Worm (Caenorhabditis elegans): Measurements from ENCODE around the gene ccpp-6.

Gene ccpp-6

DNA sequence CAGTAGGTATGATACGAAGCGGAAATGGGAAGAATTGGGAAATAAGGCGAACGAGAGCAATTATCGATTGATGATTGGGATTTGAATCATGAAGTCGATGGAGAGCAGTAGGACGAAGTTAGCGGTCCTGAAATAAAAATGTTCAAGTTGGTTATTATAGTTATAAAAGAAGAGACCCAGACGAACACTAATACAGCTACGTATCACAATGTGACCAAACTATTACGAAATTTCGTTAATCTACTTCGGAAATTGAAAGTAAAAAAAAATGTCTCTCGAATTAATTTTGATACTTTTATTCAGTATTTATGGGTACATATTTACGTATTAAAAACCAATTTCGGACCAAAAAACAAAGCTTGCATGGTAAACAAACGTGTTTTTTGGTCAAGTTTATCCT is 39.4 kb upstream of the ccpp-6 start:
- no peak for TF ChIP-seq ceh-18 (tag; optimal IDR thresholded peaks at IDR 0.05)
- no peak for TF ChIP-seq lim-6 (tag; optimal IDR thresholded peaks at IDR 0.05)
- TF ChIP-seq mec-3 (tag; optimal IDR thresholded peaks at IDR 0.05; ENCODE audit: borderline replicate concordance) = no peak
- TF ChIP-seq syd-9 (tag; optimal IDR thresholded peaks at IDR 0.05) = no peak
- TF ChIP-seq pat-9 (tag; optimal IDR thresholded peaks at IDR 0.05) = no peak
- no peak for TF ChIP-seq K02D7.2 (tag; optimal IDR thresholded peaks at IDR 0.05)
- TF ChIP-seq dmd-4 (tag; optimal IDR thresholded peaks at IDR 0.05; ENCODE audit: borderline replicate concordance) = no peak
- TF ChIP-seq ceh-9 (tag; optimal IDR thresholded peaks at IDR 0.05) = no peak
- TF ChIP-seq K09A11.1 (tag; optimal IDR thresholded peaks at IDR 0.05; ENCODE audit: insufficient read depth) = no peak
- TF ChIP-seq pqm-1 (tag; optimal IDR thresholded peaks at IDR 0.05) = no peak
- TF ChIP-seq unc-3 (GFP tag; conservative IDR thresholded peaks at IDR 0.05) = no peak
- TF ChIP-seq unc-3 (tag; optimal IDR thresholded peaks at IDR 0.05) = no peak
- TF ChIP-seq elt-2 (tag; optimal IDR thresholded peaks at IDR 0.05) = no peak

DNA sequence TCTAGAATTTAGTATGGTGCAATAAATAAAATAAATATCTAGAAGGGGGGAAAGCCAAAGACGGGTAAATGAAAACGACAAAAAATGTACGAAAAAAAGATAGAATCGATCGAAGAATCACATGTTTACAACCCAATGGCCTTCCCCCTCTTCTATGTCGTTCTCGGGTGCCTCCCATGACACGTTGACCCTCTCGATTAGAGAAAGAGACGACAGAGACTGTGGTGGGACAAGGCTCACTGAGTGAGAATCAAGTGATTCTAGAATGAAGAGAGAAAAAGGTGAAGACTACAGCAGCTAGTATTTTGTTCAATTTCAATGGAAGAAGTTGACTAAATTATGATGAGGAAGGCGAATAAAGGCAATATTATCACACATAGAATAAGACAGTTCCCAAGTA is 38.9 kb upstream of the ccpp-6 start:
- TF ChIP-seq unc-55 (GFP tag; optimal IDR thresholded peaks at IDR 0.05) (peak; percentile 33), nfya-1 (tag; optimal IDR thresholded peaks at IDR 0.05) (peak; percentile 61), ceh-31 (tag; optimal IDR thresholded peaks at IDR 0.05) (peak; percentile 6), madf-2 (tag; optimal IDR thresholded peaks at IDR 0.05) (no peak), elt-2 (tag; optimal IDR thresholded peaks at IDR 0.05) (peak; percentile 74), hlh-30 (tag; optimal IDR thresholded peaks at IDR 0.05; ENCODE audit: insufficient read depth) (peak; percentile 95), tbx-2 (tag; optimal IDR thresholded peaks at IDR 0.05) (peak; percentile 43), ceh-30 (tag; optimal IDR thresholded peaks at IDR 0.05) (no peak)

DNA sequence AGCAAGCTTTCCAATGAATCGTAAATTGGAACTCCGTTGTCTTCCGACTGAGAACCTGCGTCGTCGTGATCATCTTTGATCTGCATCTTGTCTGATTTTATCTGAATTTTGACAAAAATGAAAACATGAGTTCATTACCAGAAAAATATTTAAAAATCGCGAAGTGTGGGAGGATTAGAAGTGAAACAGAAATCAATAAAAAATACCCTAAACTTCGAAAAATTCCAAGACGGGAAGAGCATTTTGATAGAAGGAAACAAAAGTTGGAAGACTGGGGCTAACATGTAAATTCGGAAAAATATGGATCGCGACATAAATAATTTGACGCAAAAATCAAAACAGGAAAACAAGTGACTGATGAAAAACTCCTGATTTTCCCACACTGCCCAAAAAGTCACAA is 38.5 kb upstream of the ccpp-6 start, which contains the start of gene F07F6.8:
Gene F07F6.8, minus strand, starts transcription at position 101 of the 400 bp plus-strand sequence.
- no peak for TF ChIP-seq hlh-6 (tag; optimal IDR thresholded peaks at IDR 0.05)

DNA sequence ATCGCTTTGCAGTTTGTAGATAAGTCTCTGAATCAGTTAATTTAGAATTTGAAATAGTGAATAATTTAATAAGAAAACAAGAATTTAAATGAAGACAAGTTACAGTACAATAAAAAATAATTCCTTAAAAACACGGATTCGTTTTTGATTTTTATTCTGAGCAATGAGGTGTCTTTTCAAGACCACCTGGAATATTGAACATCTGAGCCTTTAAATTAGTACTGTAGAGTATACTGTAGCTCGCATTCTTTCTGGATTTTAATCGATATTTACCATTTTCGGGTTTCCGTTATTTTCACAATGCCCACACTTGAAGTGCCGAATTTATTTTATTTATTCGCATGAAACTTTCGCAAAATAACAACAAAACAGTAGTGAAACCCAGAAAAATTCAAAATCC is 36.7 kb upstream of the ccpp-6 start, which contains the start of gene F07F6.7:
Gene F07F6.7, minus strand, starts transcription at position 27 of the 400 bp plus-strand sequence.
- TF ChIP-seq ceh-2 (tag; optimal IDR thresholded peaks at IDR 0.05) (no peak), T23F11.4 (GFP tag; optimal IDR thresholded peaks at IDR 0.05) (no peak), lin-11 (tag; optimal IDR thresholded peaks at IDR 0.05) (no peak), pax-1 (tag; optimal IDR thresholded peaks at IDR 0.05) (no peak), tbx-7 (tag; optimal IDR thresholded peaks at IDR 0.05) (no peak), sdc-2 (tag; optimal IDR thresholded peaks at IDR 0.05) (no peak)

DNA sequence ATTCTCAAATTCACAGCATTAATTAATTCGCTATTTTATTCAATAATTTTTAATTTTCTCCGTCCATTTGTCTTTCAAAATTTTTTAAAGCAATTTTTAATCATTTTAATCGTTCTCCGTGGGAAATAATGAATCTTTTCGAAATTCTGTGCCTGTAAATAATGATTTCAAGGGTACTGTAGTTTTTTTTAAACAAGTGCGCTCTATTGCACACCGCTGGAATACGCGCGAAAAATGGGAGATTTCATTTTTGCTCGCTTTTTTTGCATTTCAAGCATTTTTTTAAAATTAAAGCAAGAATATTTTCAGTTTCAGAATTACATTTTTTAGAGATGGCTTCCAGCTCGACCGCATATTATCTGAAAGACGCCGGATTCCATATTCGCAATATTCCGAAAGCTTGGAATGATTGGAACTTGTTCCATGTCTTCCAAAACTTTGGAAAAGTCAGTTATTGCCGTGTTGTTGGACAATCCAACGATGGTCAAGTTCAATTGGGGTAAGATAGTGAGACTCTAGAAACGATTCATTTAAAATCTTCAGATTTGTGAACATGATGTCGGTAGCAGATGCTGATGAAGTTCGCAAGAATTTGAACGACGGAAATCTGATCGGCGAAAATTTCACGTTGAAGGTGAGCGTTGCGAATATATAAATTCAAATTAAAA is 34.0 kb upstream of the ccpp-6 start, which contains the start of gene tofu-6:
Gene tofu-6, plus strand, starts transcription at position 302 of the 668 bp plus-strand sequence.
- TF ChIP-seq rnt-1 (tag; optimal IDR thresholded peaks at IDR 0.05) (no peak), K02D7.2 (tag; optimal IDR thresholded peaks at IDR 0.05) (no peak), hlh-15 (tag; optimal IDR thresholded peaks at IDR 0.05) (no peak), Y22D7AL.16 (tag; optimal IDR thresholded peaks at IDR 0.05) (no peak), che-1 (tag; optimal IDR thresholded peaks at IDR 0.05) (no peak), pat-9 (tag; optimal IDR thresholded peaks at IDR 0.05) (no peak), ceh-19 (GFP tag; optimal IDR thresholded peaks at IDR 0.05) (no peak), ceh-9 (tag; optimal IDR thresholded peaks at IDR 0.05) (no peak), elt-2 (tag; optimal IDR thresholded peaks at IDR 0.05) (no peak), pros-1 (tag; optimal IDR thresholded peaks at IDR 0.05) (no peak)

All from whole organism, late embryonic.